Fruit fly (Drosophila melanogaster): ENCODE measurements around the gene eIF4G2.

eIF4G2 gene

DNA sequence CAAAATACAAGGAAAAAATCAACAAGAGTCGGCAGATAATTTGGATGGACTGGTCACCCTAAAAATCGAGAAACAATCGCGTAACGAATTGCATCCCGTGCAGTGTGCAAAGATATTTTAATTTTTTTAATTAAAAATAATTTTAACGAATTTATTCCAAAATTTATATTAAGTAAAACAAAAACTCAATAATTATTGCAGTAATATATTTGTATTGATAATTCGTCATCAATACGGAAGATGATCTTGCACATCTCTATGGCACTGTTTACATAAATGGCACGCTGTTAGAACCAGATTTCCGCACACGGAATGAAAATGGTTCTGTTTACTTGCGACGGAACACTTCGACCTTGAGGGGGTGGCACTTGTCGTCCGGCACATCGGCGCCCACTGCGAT is 46.2 kb downstream of the eIF4G2 start, which contains the start of gene tst (continued):
- TF ChIP-seq Hr4 (GFP tag; optimal IDR thresholded peaks at IDR 0.05) (no peak), salr (GFP tag; optimal IDR thresholded peaks at IDR 0.05) (peak in 1 of 2 experiments; percentile 61), lz (GFP tag; optimal IDR thresholded peaks at IDR 0.05) (peak; percentile 78), CG6163 (GFP tag; IDR thresholded peaks at IDR 0.05) (peak; percentile 92), eg (GFP tag; IDR thresholded peaks at IDR 0.05) (peak; percentile 96), CG11902 (GFP tag; optimal IDR thresholded peaks at IDR 0.05) (peak; percentile 86), CG34406 (GFP tag; optimal IDR thresholded peaks at IDR 0.05) (peak; percentile 87), CG8632 (GFP tag; optimal IDR thresholded peaks at IDR 0.05) (peak; percentile 86)

DNA sequence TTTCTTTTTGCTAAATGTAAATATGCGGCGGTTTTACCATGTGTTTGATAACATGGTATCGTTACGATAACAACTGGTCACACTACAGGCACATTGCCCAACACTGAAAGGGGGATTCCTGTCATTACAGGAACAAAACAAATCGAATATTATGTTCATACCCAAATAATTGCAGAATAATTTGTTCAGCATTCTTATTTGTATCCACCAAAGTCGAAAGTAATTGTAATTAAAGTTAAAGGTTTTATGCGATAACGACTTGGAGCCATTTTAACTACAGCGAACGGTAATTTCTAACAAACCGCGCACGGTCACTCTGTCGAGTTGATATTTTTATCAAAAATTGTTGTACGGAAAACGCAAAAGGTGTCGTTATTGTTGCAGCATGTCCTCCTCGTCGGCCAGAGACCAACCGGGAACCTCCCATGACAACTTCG is 51.6 kb downstream of the eIF4G2 start, which contains the start of the genes CG10214 and CG10375:
Gene CG10214 (minus strand): TSS at position 72 of the 437 bp plus-strand sequence.
Gene CG10375 (plus strand): TSS at position 296 of the 437 bp plus-strand sequence.
- TF ChIP-seq CG11902 (GFP tag; optimal IDR thresholded peaks at IDR 0.05) (peak; percentile 45), Ets96B (tag; optimal IDR thresholded peaks at IDR 0.05) (peak; percentile 53), Eip93F (GFP tag; optimal IDR thresholded peaks at IDR 0.05) (no peak), Hr4 (GFP tag; optimal IDR thresholded peaks at IDR 0.05) (peak; percentile 69), CG7368 (GFP tag; optimal IDR thresholded peaks at IDR 0.05) (peak; percentile 60), CG31627 (GFP tag; optimal IDR thresholded peaks at IDR 0.05) (peak; percentile 79), CG6808 (GFP tag; optimal IDR thresholded peaks at IDR 0.05) (peak; percentile 14), CG11294 (GFP tag; IDR thresholded peaks at IDR 0.05) (no peak), net (GFP tag; optimal IDR thresholded peaks at IDR 0.05) (peak; percentile 22), dsx (GFP tag; optimal IDR thresholded peaks at IDR 0.05; ENCODE audit: poor library complexity, severe bottlenecking) (peak; percentile 43), CG8632 (GFP tag; optimal IDR thresholded peaks at IDR 0.05) (peak; percentile 50), Sox15 (GFP tag; optimal IDR thresholded peaks at IDR 0.05) (peak; percentile 44), Met (GFP tag; optimal IDR thresholded peaks at IDR 0.05) (peak; percentile 70), salr (GFP tag; optimal IDR thresholded peaks at IDR 0.05) (peak; percentile 5 to 21), pdm3 (GFP tag; optimal IDR thresholded peaks at IDR 0.05) (peak; percentile 72), achi (GFP tag; optimal IDR thresholded peaks at IDR 0.05) (peak; percentile 61), cyc (GFP tag; optimal IDR thresholded peaks at IDR 0.05) (peak; percentile 72), topi (GFP tag; optimal IDR thresholded peaks at IDR 0.05) (peak; percentile 71), fd85E (GFP tag; optimal IDR thresholded peaks at IDR 0.05) (no peak), ss (GFP tag; optimal IDR thresholded peaks at IDR 0.05) (no peak), CG3919 (GFP tag; optimal IDR thresholded peaks at IDR 0.05) (peak; percentile 75), CG32006 (GFP tag; optimal IDR thresholded peaks at IDR 0.05) (peak; percentile 58), Eip78C (GFP tag) (peak; percentile 80), CG16779 (tag; optimal IDR thresholded peaks at IDR 0.05) (no peak), CG10631 (GFP tag; optimal IDR thresholded peaks at IDR 0.05) (peak; percentile 74), CG34406 (GFP tag; optimal IDR thresholded peaks at IDR 0.05) (peak; percentile 60), CG10669 (GFP tag; optimal IDR thresholded peaks at IDR 0.05) (peak; percentile 50), fd59A (GFP tag; optimal IDR thresholded peaks at IDR 0.05) (no peak), Hr38 (GFP tag; optimal IDR thresholded peaks at IDR 0.05) (peak; percentile 8), esn (GFP tag; optimal IDR thresholded peaks at IDR 0.05) (peak; percentile 84), CG9139 (GFP tag; optimal IDR thresholded peaks at IDR 0.05) (no peak), CG6854 (GFP tag; optimal IDR thresholded peaks at IDR 0.05) (peak; percentile 52), Smox (GFP tag; optimal IDR thresholded peaks at IDR 0.05) (peak; percentile 60), Gug (GFP tag; IDR thresholded peaks at IDR 0.05) (peak; percentile 57; the same call in 1 of the 2 replicates), Lpt (GFP tag; optimal IDR thresholded peaks at IDR 0.05) (no peak), CG6792 (GFP tag; optimal IDR thresholded peaks at IDR 0.05) (peak; percentile 56), CG3032 (tag; optimal IDR thresholded peaks at IDR 0.05) (peak; percentile 67), Hr39 (GFP tag; optimal IDR thresholded peaks at IDR 0.05) (peak; percentile 72), CG8319 (GFP tag; optimal IDR thresholded peaks at IDR 0.05) (peak; percentile 46), OdsH (GFP tag; optimal IDR thresholded peaks at IDR 0.05) (peak; percentile 71), CG6163 (GFP tag; IDR thresholded peaks at IDR 0.05) (peak; percentile 74), Blimp-1 (GFP tag; optimal IDR thresholded peaks at IDR 0.05) (no peak), CG15336 (GFP tag; IDR thresholded peaks at IDR 0.05) (peak; percentile 45; the same call in 1 of the 2 replicates), Eip75B (GFP tag; optimal IDR thresholded peaks at IDR 0.05) (peak; percentile 58), CG4318 (GFP tag; optimal IDR thresholded peaks at IDR 0.05) (no peak), Sox14 (GFP tag; optimal IDR thresholded peaks at IDR 0.05) (peak; percentile 81), CG8119 (GFP tag; IDR thresholded peaks at IDR 0.05) (peak; percentile 53; the same call in 1 of the 3 replicates)

Data from whole organism, prepupa.